Fruit fly (Drosophila melanogaster) whole organism, embryonic: ENCODE measurements around the gene slp1.
A peak's percentile ranks its signal among the peaks of the same experiment; 100 is the strongest.

Source experiments
- Aef1 ChIP-seq: fragments of 200-800 bp; sonication (Bioruptor generic); IDR thresholded peaks from 3 replicates; pipeline ENCODE4 v1.3.6; 2022; ENCODE audit warnings: missing biosample characterization, missing genetic modification characterization
- Antp ChIP-seq: fragments of 200-800 bp; sonication (Bioruptor generic); optimal IDR thresholded peaks from 3 replicates; lab custom pipeline; 2016; ENCODE audit warnings: missing biosample characterization, missing genetic modification characterization
- CG1024 ChIP-seq: fragments of 200-800 bp; sonication (Bioruptor generic); IDR thresholded peaks from 2 replicates; pipeline ENCODE4 v1.3.6; 2022; ENCODE audit warnings: missing biosample characterization, missing genetic modification characterization
- CG10366 ChIP-seq: fragments of 200-800 bp; sonication (Bioruptor generic); IDR thresholded peaks from 2 replicates; pipeline ENCODE4 v1.3.6; 2022; ENCODE audit warnings: missing biosample characterization, missing genetic modification characterization
- CG10462 ChIP-seq: fragments of 200-800 bp; sonication (Bioruptor generic); optimal IDR thresholded peaks from 2 replicates; lab custom pipeline; 2016; ENCODE audit warnings: missing biosample characterization, missing genetic modification characterization
- CG10959 ChIP-seq: fragments of 200-800 bp; sonication (Bioruptor generic); IDR thresholded peaks from 2 replicates; pipeline ENCODE4 v1.3.6; 2022; ENCODE audit warnings: missing biosample characterization, missing genetic modification characterization
- CG12299 ChIP-seq: fragments of 200-800 bp; sonication (Bioruptor generic); optimal IDR thresholded peaks from 2 replicates; lab custom pipeline; 2018; ENCODE audit warnings: missing biosample characterization, mild to moderate bottlenecking, missing genetic modification characterization
- CG12391 ChIP-seq: fragments of 200-800 bp; sonication (Bioruptor generic); optimal IDR thresholded peaks from 3 replicates; lab custom pipeline; 2018; ENCODE audit warnings: missing biosample characterization, mild to moderate bottlenecking, missing genetic modification characterization, moderate library complexity
- CG12942 ChIP-seq: fragments of 200-800 bp; sonication (Bioruptor generic); optimal IDR thresholded peaks from 3 replicates; lab custom pipeline; 2016; ENCODE audit warnings: missing biosample characterization, missing genetic modification characterization
- CG15073 ChIP-seq: fragments of 200-800 bp; sonication (Bioruptor generic); optimal IDR thresholded peaks from 2 replicates; lab custom pipeline; 2016; ENCODE audit warnings: missing biosample characterization, missing genetic modification characterization
- CG1529 ChIP-seq: fragments of 200-800 bp; sonication (Bioruptor generic); optimal IDR thresholded peaks from 3 replicates; lab custom pipeline; 2018; ENCODE audit warnings: missing biosample characterization, missing genetic modification characterization
- CG1647 ChIP-seq: fragments of 200-800 bp; sonication (Bioruptor generic); optimal IDR thresholded peaks from 3 replicates; lab custom pipeline; 2016; ENCODE audit warnings: missing biosample characterization, missing genetic modification characterization
- CG16779 ChIP-seq: fragments of 200-800 bp; sonication (Bioruptor generic); IDR thresholded peaks from 2 replicates; pipeline ENCODE4 v1.3.6; 2022; ENCODE audit warnings: missing biosample characterization, missing genetic modification characterization
- CG3407 ChIP-seq: fragments of 200-800 bp; sonication (Bioruptor generic); optimal IDR thresholded peaks from 2 replicates; lab custom pipeline; 2018; ENCODE audit warnings: missing biosample characterization, mild to moderate bottlenecking, missing genetic modification characterization
- CG43689 ChIP-seq: fragments of 200-800 bp; sonication (Bioruptor generic); IDR thresholded peaks from 2 replicates; pipeline ENCODE4 v1.3.6; 2022; ENCODE audit warnings: missing biosample characterization, missing genetic modification characterization
- CG4854 ChIP-seq: fragments of 200-800 bp; sonication (Bioruptor generic); optimal IDR thresholded peaks from 2 replicates; lab custom pipeline; 2016; ENCODE audit warnings: missing biosample characterization, missing genetic modification characterization, inconsistent platforms
- CG6254 ChIP-seq: fragments of 200-800 bp; sonication (Bioruptor generic); optimal IDR thresholded peaks from 3 replicates; lab custom pipeline; 2017; ENCODE audit warnings: mild to moderate bottlenecking, missing biosample characterization, missing genetic modification reagents, missing genetic modification characterization
- CG6765 ChIP-seq: fragments of 200-800 bp; sonication (Bioruptor generic); optimal IDR thresholded peaks from 3 replicates; lab custom pipeline; 2017; ENCODE audit warnings: missing biosample characterization, mild to moderate bottlenecking, missing genetic modification characterization
- CG7271 ChIP-seq: fragments of 200-800 bp; sonication (Bioruptor generic); optimal IDR thresholded peaks from 2 replicates; lab custom pipeline; 2018; ENCODE audit warnings: missing biosample characterization, mild to moderate bottlenecking, missing genetic modification characterization, moderate library complexity
- CG9609 ChIP-seq: fragments of 200-800 bp; sonication (Bioruptor generic); optimal IDR thresholded peaks from 3 replicates; lab custom pipeline; 2016; ENCODE audit warnings: missing biosample characterization, missing genetic modification characterization
- CG9797 ChIP-seq: fragments of 200-800 bp; sonication (Bioruptor generic); optimal IDR thresholded peaks from 3 replicates; lab custom pipeline; 2018; ENCODE audit warnings: missing biosample characterization, mild to moderate bottlenecking, missing genetic modification characterization
- E2f1 ChIP-seq: fragments of 200-800 bp; sonication (Bioruptor generic); IDR thresholded peaks from 2 replicates; pipeline ENCODE4 v1.3.6; 2022; ENCODE audit warnings: missing biosample characterization, missing genetic modification characterization
- Ets65A ChIP-seq: fragments of 200-800 bp; sonication (Bioruptor generic); peaks from one replicate; lab custom pipeline; 2016; ENCODE audit warnings: missing biosample characterization, missing genetic modification characterization
- GATAe ChIP-seq: fragments of 200-800 bp; sonication (Bioruptor generic); conservative IDR thresholded peaks from 2 replicates; pipeline ENCODE4 v1.3.6; 2022; ENCODE audit warnings: missing biosample characterization, missing genetic modification characterization
- Lim3 ChIP-seq: fragments of 200-800 bp; sonication (Bioruptor generic); IDR thresholded peaks from 2 replicates; pipeline ENCODE4 v1.3.6; 2022; ENCODE audit warnings: missing biosample characterization, missing genetic modification characterization
- Lpt ChIP-seq: fragments of >200 bp; optimal IDR thresholded peaks from 2 replicates; lab custom pipeline; 2018; ENCODE audit warnings: missing biosample characterization, missing genetic modification characterization
- MESR4 ChIP-seq: fragments of 200-800 bp; sonication (Bioruptor generic); optimal IDR thresholded peaks from 2 replicates; lab custom pipeline; 2018; ENCODE audit warnings: missing biosample characterization, mild to moderate bottlenecking, missing genetic modification characterization, moderate library complexity
- Myb ChIP-seq: fragments of 200-800 bp; sonication (Bioruptor generic); optimal IDR thresholded peaks from 2 replicates; lab custom pipeline; 2016; ENCODE audit warnings: missing biosample characterization, missing genetic modification characterization
- Nf-YC ChIP-seq: fragments of 200-800 bp; optimal IDR thresholded peaks from 3 replicates; lab custom pipeline; 2019; ENCODE audit warnings: missing biosample characterization, mild to moderate bottlenecking, missing genetic modification characterization, moderate library complexity
- Ptx1 ChIP-seq: fragments of 200-800 bp; sonication (Bioruptor generic); IDR thresholded peaks from 2 replicates; pipeline ENCODE4 v1.3.6; 2022; ENCODE audit warnings: missing biosample characterization, missing genetic modification characterization
- Sox102F ChIP-seq: fragments of 200-800 bp; sonication (Bioruptor generic); optimal IDR thresholded peaks from 2 replicates; lab custom pipeline; 2018; ENCODE audit warnings: missing biosample characterization, mild to moderate bottlenecking, missing genetic modification characterization, moderate library complexity
- Tbp ChIP-seq: fragments of >200 bp; optimal IDR thresholded peaks from 2 replicates; lab custom pipeline; 2018; ENCODE audit warnings: missing biosample characterization, missing genetic modification characterization
- Usf ChIP-seq: fragments of 200-800 bp; sonication (Bioruptor generic); optimal IDR thresholded peaks from 2 replicates; lab custom pipeline; 2017; ENCODE audit warnings: missing genotype, missing biosample characterization, missing genetic modification characterization
- ac ChIP-seq: fragments of 200-800 bp; sonication (Bioruptor generic); optimal IDR thresholded peaks from 3 replicates; lab custom pipeline; 2017; ENCODE audit warnings: missing biosample characterization, mild to moderate bottlenecking, missing genetic modification characterization
- al ChIP-seq: fragments of 200-800 bp; sonication (Bioruptor generic); IDR thresholded peaks from 2 replicates; pipeline ENCODE4 v1.3.6; 2022; ENCODE audit warnings: missing biosample characterization, missing genetic modification characterization
- ash1 ChIP-seq: fragments of 200-800 bp; sonication (Bioruptor generic); optimal IDR thresholded peaks from 2 replicates; lab custom pipeline; 2018; ENCODE audit warnings: missing biosample characterization, mild to moderate bottlenecking, missing genetic modification characterization
- bsh ChIP-seq, 2 experiments: fragments of 200-800 bp; sonication (Bioruptor generic); optimal IDR thresholded peaks; 2 replicates each; lab custom pipeline; 2017 to 2018; ENCODE audit warnings: mild to moderate bottlenecking in 2 of 2, missing biosample characterization in 2 of 2, missing genetic modification characterization in 2 of 2, moderate library complexity in 1 of 2
- caup ChIP-seq: fragments of 200-800 bp; sonication (Bioruptor generic); optimal IDR thresholded peaks from 3 replicates; lab custom pipeline; 2017; ENCODE audit warnings: missing biosample characterization, mild to moderate bottlenecking, missing genetic modification characterization, moderate library complexity; ENCODE audit not compliant: severe bottlenecking
- crp ChIP-seq, 2 experiments: fragments of 200-800 bp; sonication (Bioruptor generic); optimal IDR thresholded peaks; 2 replicates in 1 of 2; 3 replicates in 1 of 2; lab custom pipeline; 2017; ENCODE audit warnings: missing biosample characterization in 2 of 2, missing genetic modification characterization in 2 of 2, mild to moderate bottlenecking in 1 of 2, moderate library complexity in 1 of 2
- dati ChIP-seq: fragments of 200-800 bp; sonication (Bioruptor generic); IDR thresholded peaks from 2 replicates; pipeline ENCODE4 v1.3.6; 2022; ENCODE audit warnings: missing biosample characterization, missing genetic modification characterization
- lola ChIP-seq, 3 experiments: fragments of >200 bp in 2 of 3; fragments of 200-800 bp in 1 of 3; sonication (Bioruptor generic) in 1 of 3; optimal IDR thresholded peaks; 2 replicates each; lab custom pipeline; 2017 to 2019; ENCODE audit warnings: missing biosample characterization in 3 of 3, missing genetic modification characterization in 3 of 3, mild to moderate bottlenecking in 1 of 3, moderate library complexity in 1 of 3
- mam ChIP-seq: fragments of 200-800 bp; sonication (Bioruptor generic); optimal IDR thresholded peaks from 3 replicates; lab custom pipeline; 2016; ENCODE audit warnings: missing biosample characterization, missing genetic modification characterization
- nmo ChIP-seq: fragments of 200-800 bp; sonication (Bioruptor generic); optimal IDR thresholded peaks from 2 replicates; lab custom pipeline; 2018; ENCODE audit warnings: missing biosample characterization, mild to moderate bottlenecking, missing genetic modification characterization, moderate library complexity
- otp ChIP-seq: fragments of 200-800 bp; sonication (Bioruptor generic); IDR thresholded peaks from 3 replicates; pipeline ENCODE4, ENCODE4 v1.3.6; 2022; ENCODE audit warnings: missing biosample characterization, missing genetic modification characterization
- peb ChIP-seq: fragments of 200-800 bp; sonication (Bioruptor generic); IDR thresholded peaks from 2 replicates; pipeline ENCODE4 v1.3.6; 2022; ENCODE audit warnings: missing biosample characterization, missing genetic modification characterization
- prd ChIP-seq, 3 experiments: fragments of >200 bp in 2 of 3; fragments of 200-800 bp in 1 of 3; sonication (Bioruptor generic) in 1 of 3; optimal IDR thresholded peaks in 2 of 3; IDR thresholded peaks in 1 of 3; 2 replicates in 2 of 3; 3 replicates in 1 of 3; pipeline versions ENCODE4 v1.3.6 to Lab custom; 2017 to 2022; ENCODE audit warnings: missing biosample characterization in 1 of 3, missing genetic modification characterization in 1 of 3
- row ChIP-seq: fragments of 200-800 bp; sonication (Bioruptor generic); IDR thresholded peaks from 3 replicates; pipeline ENCODE4 v1.3.6; 2022; ENCODE audit warnings: missing biosample characterization, missing genetic modification characterization
- sens-2 ChIP-seq: fragments of 200-800 bp; sonication (Bioruptor generic); IDR thresholded peaks from 2 replicates; pipeline ENCODE4 v1.3.6; 2022; ENCODE audit warnings: missing biosample characterization, missing genetic modification characterization
- tio ChIP-seq: fragments of 200-800 bp; sonication (Bioruptor generic); optimal IDR thresholded peaks from 2 replicates; lab custom pipeline; 2017; ENCODE audit warnings: missing biosample characterization, missing genetic modification characterization, inconsistent platforms
- unc-4 ChIP-seq: fragments of 200-800 bp; sonication (Bioruptor generic); IDR thresholded peaks from 2 replicates; pipeline ENCODE4 v1.3.6; 2022; ENCODE audit warnings: missing biosample characterization, missing genetic modification characterization; ENCODE audit not compliant: partially characterized antibody
- wor ChIP-seq: fragments of 200-800 bp; sonication (Bioruptor generic); IDR thresholded peaks from 2 replicates; pipeline ENCODE4 v1.3.6; 2022; ENCODE audit warnings: missing biosample characterization, missing genetic modification characterization

Gene slp1

DNA sequence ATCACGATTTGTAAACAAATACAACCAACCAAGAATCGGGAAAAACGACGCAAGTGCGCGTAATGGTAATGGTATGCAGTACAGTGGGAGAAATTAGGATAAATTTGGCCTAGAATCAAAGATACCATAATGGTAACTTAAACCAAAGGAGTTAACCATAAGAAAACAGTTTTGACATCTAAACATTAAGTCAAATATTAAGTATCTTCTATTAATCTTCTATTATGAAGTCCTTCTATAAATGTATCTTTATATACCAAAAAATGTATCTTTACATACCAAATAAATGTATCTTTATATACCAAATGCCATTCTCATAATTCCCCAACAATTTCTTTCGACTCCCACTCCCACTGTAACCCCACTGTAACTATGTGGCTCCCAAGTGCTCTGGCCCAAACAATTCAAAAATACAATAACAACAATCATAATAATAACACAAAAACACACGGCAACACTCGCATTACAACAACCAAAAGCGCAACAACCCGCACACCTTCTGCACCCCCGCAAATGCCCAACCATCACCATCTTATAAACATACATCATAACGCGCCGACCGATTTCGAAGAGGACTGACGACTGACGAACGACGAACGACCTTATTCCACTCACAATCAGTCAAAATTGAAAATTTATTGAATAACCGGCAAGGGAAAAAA is 30.2 kb downstream of the slp1 start (continued):
- TF ChIP-seq al (GFP tag; lab: Robert Waterston, UW) (no peak), Lim3 (GFP tag; lab: Robert Waterston, UW) (no peak), CG4854 (GFP tag; lab: Kevin White, UChicago) (no peak), Lpt (GFP tag; lab: Kevin White, UChicago) (no peak), ash1 (no peak), crp (GFP tag; optimal IDR thresholded peaks at IDR 0.05; lab: Kevin White, UChicago) (no peak), CG7271 (tag; lab: Kevin White, UChicago) (no peak), CG6254 (GFP tag; lab: Kevin White, UChicago) (no peak), Myb (GFP tag; lab: Kevin White, UChicago) (no peak), Sox102F (peak; percentile 43), unc-4 (GFP tag; lab: Robert Waterston, UW) (no peak), Aef1 (GFP tag; lab: Robert Waterston, UW) (no peak), CG3407 (GFP tag; lab: Kevin White, UChicago) (no peak), otp (no peak), CG1024 (no peak), mam (GFP tag; lab: Kevin White, UChicago) (no peak), CG10366 (no peak), caup (no peak), CG1647 (GFP tag; lab: Kevin White, UChicago) (no peak), CG9609 (GFP tag; lab: Kevin White, UChicago) (no peak), nmo (GFP tag; lab: Kevin White, UChicago) (peak; percentile 36), Usf (GFP tag; lab: Kevin White, UChicago) (no peak), dati (no peak), Antp (no peak), Nf-YC (tag; lab: Kevin White, UChicago) (no peak), tio (GFP tag; lab: Kevin White, UChicago) (no peak), CG15073 (GFP tag; lab: Kevin White, UChicago) (no peak), E2f1 (GFP tag; lab: Robert Waterston, UW) (no peak)

DNA sequence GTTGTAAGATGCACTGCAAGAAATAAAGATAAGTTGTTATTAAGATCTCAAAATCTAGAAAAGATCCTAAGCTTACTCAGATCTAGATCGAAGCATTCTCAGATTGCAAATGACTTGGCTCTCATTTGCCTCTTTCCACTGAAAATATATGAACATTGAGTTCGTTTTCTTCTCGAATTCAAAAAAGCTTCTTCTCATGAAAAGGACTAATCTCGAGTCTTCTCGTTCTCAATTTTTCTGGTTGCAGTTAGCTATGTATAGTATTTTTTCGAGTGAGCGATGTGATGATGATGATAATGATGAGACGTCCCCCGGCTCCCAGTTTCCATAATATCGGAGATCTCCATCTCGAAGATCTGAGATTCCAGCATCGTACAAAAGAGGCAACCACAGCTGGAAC is 30.9 kb downstream of the slp1 start:
- TF ChIP-seq CG12299 (tag; lab: Kevin White, UChicago) (no peak), CG10462 (GFP tag; lab: Kevin White, UChicago) (no peak), bsh (GFP tag; optimal IDR thresholded peaks at IDR 0.05; lab: Kevin White, UChicago) (peak in 1 of 2 experiments; percentile 59), sens-2 (GFP tag; lab: Robert Waterston, UW) (no peak), CG6765 (GFP tag; lab: Kevin White, UChicago) (no peak), MESR4 (GFP tag; lab: Kevin White, UChicago) (no peak), Ptx1 (GFP tag; lab: Robert Waterston, UW) (peak; percentile 34; the same call in 1 of the 2 replicates), CG6254 (GFP tag; lab: Kevin White, UChicago) (peak; percentile 33), CG43689 (GFP tag; lab: Robert Waterston, UW) (no peak), CG16779 (GFP tag; lab: Robert Waterston, UW) (no peak), ac (GFP tag; lab: Kevin White, UChicago) (peak; percentile 27), CG12942 (GFP tag; lab: Kevin White, UChicago) (peak; percentile 21), prd (optimal IDR thresholded peaks at IDR 0.05; lab: Kevin White, UChicago) (no peak), prd (GFP tag; IDR thresholded peaks at IDR 0.05; lab: Robert Waterston, UW) (peak; percentile 37; the same call in 1 of the 3 replicates), CG1529 (peak; percentile 57), CG12391 (tag; lab: Kevin White, UChicago) (peak; percentile 58), Tbp (no peak), lola (GFP tag; optimal IDR thresholded peaks at IDR 0.05; lab: Kevin White, UChicago) (peak in 1 of 3 experiments; percentile 76), GATAe (GFP tag; lab: Robert Waterston, UW) (no peak), CG10959 (GFP tag; lab: Robert Waterston, UW) (no peak), wor (GFP tag; lab: Robert Waterston, UW) (no peak), CG9797 (GFP tag; lab: Kevin White, UChicago) (no peak), row (GFP tag; lab: Robert Waterston, UW) (peak; percentile 47), Ets65A (no peak), peb (GFP tag; lab: Robert Waterston, UW) (no peak)
